Fruit fly (Drosophila melanogaster) whole organism, embryonic: Measurements from ENCODE around the gene Vha55.

Source experiments
- Atf-2 ChIP-seq: fragments of 200-800 bp; sonication (Bioruptor generic); optimal IDR thresholded peaks from 2 replicates; lab custom pipeline; 2016; ENCODE audit warnings: missing biosample characterization, missing genetic modification characterization
- BEAF-32 ChIP-seq: fragments of 200-800 bp; sonication (Bioruptor generic); optimal IDR thresholded peaks from 3 replicates; lab custom pipeline; 2017; ENCODE audit warnings: missing biosample characterization, missing genetic modification characterization, mild to moderate bottlenecking, moderate library complexity, missing genetic modification reagents
- CG10267 ChIP-seq: fragments of 200-800 bp; sonication (Bioruptor generic); optimal IDR thresholded peaks from 2 replicates; lab custom pipeline; 2018; ENCODE audit warnings: missing biosample characterization, mild to moderate bottlenecking, missing genetic modification characterization, moderate library complexity
- CG10431 ChIP-seq: fragments of 200-800 bp; sonication (Bioruptor generic); optimal IDR thresholded peaks from 3 replicates; lab custom pipeline; 2018; ENCODE audit warnings: missing biosample characterization, mild to moderate bottlenecking, missing genetic modification characterization
- CG10654 ChIP-seq: fragments of 200-800 bp; sonication (Bioruptor generic); optimal IDR thresholded peaks from 2 replicates; lab custom pipeline; 2016; ENCODE audit warnings: missing biosample characterization, missing genetic modification characterization
- CG10959 ChIP-seq: fragments of 200-800 bp; sonication (Bioruptor generic); IDR thresholded peaks from 2 replicates; pipeline ENCODE4 v1.3.6; 2022; ENCODE audit warnings: missing biosample characterization, missing genetic modification characterization
- CG11085 ChIP-seq: fragments of 200-800 bp; sonication (Bioruptor generic); IDR thresholded peaks from 2 replicates; pipeline ENCODE4 v1.3.6; 2022; ENCODE audit warnings: missing biosample characterization, missing genetic modification characterization
- CG11456 ChIP-seq: fragments of 200-800 bp; sonication (Bioruptor generic); IDR thresholded peaks from 3 replicates; pipeline ENCODE4 v1.3.6; 2022; ENCODE audit warnings: missing biosample characterization, missing genetic modification characterization
- CG11696 ChIP-seq: fragments of 200-800 bp; sonication (Bioruptor generic); IDR thresholded peaks from 2 replicates; pipeline ENCODE4 v1.3.6; 2022; ENCODE audit warnings: missing biosample characterization, missing genetic modification characterization
- CG12071 ChIP-seq: fragments of 200-800 bp; sonication (Bioruptor generic); optimal IDR thresholded peaks from 3 replicates; lab custom pipeline; 2018; ENCODE audit warnings: missing biosample characterization, mild to moderate bottlenecking, missing genetic modification characterization
- CG12155 ChIP-seq: fragments of 200-800 bp; sonication (Bioruptor generic); optimal IDR thresholded peaks from 3 replicates; lab custom pipeline; 2016; ENCODE audit warnings: missing biosample characterization, missing genetic modification characterization
- CG12769 ChIP-seq: fragments of 200-800 bp; sonication (Bioruptor generic); optimal IDR thresholded peaks from 2 replicates; lab custom pipeline; 2019; ENCODE audit warnings: missing biosample characterization, mild to moderate bottlenecking, missing genetic modification characterization, moderate library complexity
- CG13624 ChIP-seq: fragments of 200-800 bp; sonication (Bioruptor generic); optimal IDR thresholded peaks from 2 replicates; lab custom pipeline; 2016; ENCODE audit warnings: missing biosample characterization, missing genetic modification characterization
- CG14710 ChIP-seq: fragments of 200-800 bp; sonication (Bioruptor generic); optimal IDR thresholded peaks from 3 replicates; lab custom pipeline; 2019; ENCODE audit warnings: missing biosample characterization, mild to moderate bottlenecking, missing genetic modification characterization, moderate library complexity
- CG1603 ChIP-seq: fragments of 200-800 bp; sonication (Bioruptor generic); optimal IDR thresholded peaks from 2 replicates; lab custom pipeline; 2019; ENCODE audit warnings: missing biosample characterization, mild to moderate bottlenecking, missing genetic modification characterization, moderate library complexity
- CG17912 ChIP-seq: fragments of 200-800 bp; sonication (Bioruptor generic); optimal IDR thresholded peaks from 2 replicates; lab custom pipeline; 2018; ENCODE audit warnings: missing biosample characterization, mild to moderate bottlenecking, missing genetic modification characterization
- CG18262 ChIP-seq: fragments of 200-800 bp; optimal IDR thresholded peaks from 3 replicates; lab custom pipeline; 2019; ENCODE audit warnings: missing biosample characterization, mild to moderate bottlenecking, missing genetic modification characterization, moderate library complexity
- CG18764 ChIP-seq: fragments of 200-800 bp; sonication (Bioruptor generic); optimal IDR thresholded peaks from 3 replicates; lab custom pipeline; 2016; ENCODE audit warnings: missing biosample characterization, missing genetic modification characterization
- CG2116 ChIP-seq: fragments of 200-800 bp; sonication (Bioruptor generic); optimal IDR thresholded peaks from 3 replicates; lab custom pipeline; 2018; ENCODE audit warnings: missing biosample characterization, mild to moderate bottlenecking, missing genetic modification characterization
- CG3995 ChIP-seq: fragments of 200-800 bp; sonication (Bioruptor generic); optimal IDR thresholded peaks from 3 replicates; lab custom pipeline; 2016; ENCODE audit warnings: missing biosample characterization, missing genetic modification characterization
- CG4424 ChIP-seq: fragments of 200-800 bp; sonication (Bioruptor generic); optimal IDR thresholded peaks from 3 replicates; lab custom pipeline; 2016; ENCODE audit warnings: missing biosample characterization, missing genetic modification characterization
- CG6854 ChIP-seq: fragments of 200-800 bp; sonication (Bioruptor generic); optimal IDR thresholded peaks from 3 replicates; lab custom pipeline; 2017; ENCODE audit warnings: missing biosample characterization, mild to moderate bottlenecking, missing genetic modification characterization
- CG7357 ChIP-seq: fragments of 200-800 bp; sonication (Bioruptor generic); IDR thresholded peaks from 3 replicates; pipeline ENCODE4 v1.3.6; 2022; ENCODE audit warnings: missing biosample characterization, missing genetic modification characterization
- CG7745 ChIP-seq: fragments of 200-800 bp; sonication (Bioruptor generic); optimal IDR thresholded peaks from 2 replicates; lab custom pipeline; 2018; ENCODE audit warnings: missing biosample characterization, mild to moderate bottlenecking, missing genetic modification characterization, moderate library complexity
- CG9215 ChIP-seq: fragments of 200-800 bp; sonication (Bioruptor generic); IDR thresholded peaks from 2 replicates; pipeline ENCODE4 v1.3.6; 2022; ENCODE audit warnings: missing biosample characterization, missing genetic modification characterization
- Chrac-16 ChIP-seq: fragments of 200-800 bp; sonication (Bioruptor generic); optimal IDR thresholded peaks from 3 replicates; lab custom pipeline; 2016; ENCODE audit warnings: missing biosample characterization, missing genetic modification characterization
- Gug ChIP-seq: fragments of 200-800 bp; sonication (Bioruptor generic); IDR thresholded peaks from 4 replicates; pipeline ENCODE4 v1.3.6; 2022; ENCODE audit warnings: missing biosample characterization, missing genetic modification characterization
- H15 ChIP-seq: fragments of 200-800 bp; sonication (Bioruptor generic); IDR thresholded peaks from 3 replicates; pipeline ENCODE4 v1.3.6; 2022; ENCODE audit warnings: missing biosample characterization, missing genetic modification characterization
- HmgD ChIP-seq: fragments of 200-800 bp; sonication (Bioruptor generic); optimal IDR thresholded peaks from 3 replicates; lab custom pipeline; 2016; ENCODE audit warnings: missing biosample characterization, missing genetic modification characterization
- Hmx ChIP-seq: fragments of 200-800 bp; sonication (Bioruptor generic); optimal IDR thresholded peaks from 2 replicates; lab custom pipeline; 2016; ENCODE audit warnings: missing biosample characterization, missing genetic modification characterization
- Mad ChIP-seq: fragments of 200-800 bp; sonication (Bioruptor generic); optimal IDR thresholded peaks from 2 replicates; lab custom pipeline; 2016; ENCODE audit warnings: missing biosample characterization, missing genetic modification characterization
- Mes4 ChIP-seq: fragments of 200-800 bp; sonication (Bioruptor generic); optimal IDR thresholded peaks from 2 replicates; lab custom pipeline; 2016; ENCODE audit warnings: missing biosample characterization, missing genetic modification characterization
- Myb ChIP-seq: fragments of 200-800 bp; sonication (Bioruptor generic); optimal IDR thresholded peaks from 2 replicates; lab custom pipeline; 2016; ENCODE audit warnings: missing biosample characterization, missing genetic modification characterization
- NC2β ChIP-seq: fragments of 200-800 bp; sonication (Bioruptor generic); optimal IDR thresholded peaks from 2 replicates; lab custom pipeline; 2016; ENCODE audit warnings: missing biosample characterization, missing genetic modification characterization
- Rfx ChIP-seq: fragments of 200-800 bp; sonication (Bioruptor generic); IDR thresholded peaks from 2 replicates; pipeline ENCODE4 v1.3.6; 2022; ENCODE audit warnings: missing biosample characterization, missing genetic modification characterization
- Six4 ChIP-seq: fragments of 200-800 bp; sonication (Bioruptor generic); optimal IDR thresholded peaks from 2 replicates; lab custom pipeline; 2016; ENCODE audit warnings: missing biosample characterization, missing genetic modification characterization
- Sry-δ ChIP-seq: fragments of 200-800 bp; sonication (Bioruptor generic); optimal IDR thresholded peaks from 2 replicates; lab custom pipeline; 2016; ENCODE audit warnings: missing biosample characterization, missing genetic modification characterization
- bbx ChIP-seq: fragments of 200-800 bp; sonication (Bioruptor generic); IDR thresholded peaks from 2 replicates; pipeline ENCODE4 v1.3.6; 2022; ENCODE audit warnings: missing biosample characterization, missing genetic modification characterization; ENCODE audit not compliant: partially characterized antibody
- bigmax ChIP-seq: fragments of 200-800 bp; sonication (Bioruptor generic); optimal IDR thresholded peaks from 2 replicates; lab custom pipeline; 2018; ENCODE audit warnings: missing biosample characterization, mild to moderate bottlenecking, missing genetic modification characterization
- croc ChIP-seq: fragments of 200-800 bp; sonication (Bioruptor generic); conservative IDR thresholded peaks from 3 replicates; pipeline ENCODE4 v1.3.6; 2022; ENCODE audit warnings: missing biosample characterization, missing genetic modification characterization
- crol ChIP-seq: fragments of 200-800 bp; sonication (Bioruptor generic); IDR thresholded peaks from 2 replicates; pipeline ENCODE4 v1.3.6; 2022; ENCODE audit warnings: missing biosample characterization, missing genetic modification characterization
- dimm ChIP-seq: fragments of 200-800 bp; sonication (Bioruptor generic); IDR thresholded peaks from 2 replicates; pipeline ENCODE4 v1.3.6; 2022; ENCODE audit warnings: missing biosample characterization, missing genetic modification characterization
- dmrt11E ChIP-seq: fragments of 200-800 bp; sonication (Bioruptor generic); optimal IDR thresholded peaks from 3 replicates; lab custom pipeline; 2018; ENCODE audit warnings: missing biosample characterization, mild to moderate bottlenecking, missing genetic modification characterization, moderate library complexity
- dysf ChIP-seq: fragments of 200-800 bp; sonication (Bioruptor generic); IDR thresholded peaks from 3 replicates; pipeline ENCODE4 v1.3.6; 2022; ENCODE audit warnings: missing biosample characterization, missing genetic modification characterization
- fru ChIP-seq: fragments of >200 bp; optimal IDR thresholded peaks from 2 replicates; lab custom pipeline; 2017
- fu2 ChIP-seq: fragments of 200-800 bp; sonication (Bioruptor generic); optimal IDR thresholded peaks from 2 replicates; lab custom pipeline; 2016; ENCODE audit warnings: missing biosample characterization, missing genetic modification characterization
- gro ChIP-seq: fragments of 200-800 bp; sonication (Bioruptor generic); optimal IDR thresholded peaks from 2 replicates; lab custom pipeline; 2016; ENCODE audit warnings: missing biosample characterization, missing genetic modification characterization
- p53 ChIP-seq: fragments of 200-800 bp; sonication (Bioruptor generic); optimal IDR thresholded peaks from 2 replicates; lab custom pipeline; 2016; ENCODE audit warnings: missing biosample characterization, missing genetic modification characterization
- peb ChIP-seq: fragments of 200-800 bp; sonication (Bioruptor generic); IDR thresholded peaks from 2 replicates; pipeline ENCODE4 v1.3.6; 2022; ENCODE audit warnings: missing biosample characterization, missing genetic modification characterization
- psq ChIP-seq: fragments of 200-800 bp; sonication (Bioruptor generic); optimal IDR thresholded peaks from 2 replicates; lab custom pipeline; 2017; ENCODE audit warnings: missing biosample characterization, missing genetic modification characterization
- run ChIP-seq: fragments of 200-800 bp; sonication (Bioruptor generic); optimal IDR thresholded peaks from 3 replicates; lab custom pipeline; 2018; ENCODE audit warnings: missing biosample characterization, mild to moderate bottlenecking, missing genetic modification characterization
- tin ChIP-seq: fragments of 200-800 bp; sonication (Bioruptor generic); optimal IDR thresholded peaks from 3 replicates; lab custom pipeline; 2016; ENCODE audit warnings: missing biosample characterization, missing genetic modification characterization
- unpg ChIP-seq: fragments of 200-800 bp; sonication (Bioruptor generic); optimal IDR thresholded peaks from 3 replicates; lab custom pipeline; 2018; ENCODE audit warnings: missing biosample characterization, mild to moderate bottlenecking, missing genetic modification characterization, moderate library complexity

Gene Vha55

DNA sequence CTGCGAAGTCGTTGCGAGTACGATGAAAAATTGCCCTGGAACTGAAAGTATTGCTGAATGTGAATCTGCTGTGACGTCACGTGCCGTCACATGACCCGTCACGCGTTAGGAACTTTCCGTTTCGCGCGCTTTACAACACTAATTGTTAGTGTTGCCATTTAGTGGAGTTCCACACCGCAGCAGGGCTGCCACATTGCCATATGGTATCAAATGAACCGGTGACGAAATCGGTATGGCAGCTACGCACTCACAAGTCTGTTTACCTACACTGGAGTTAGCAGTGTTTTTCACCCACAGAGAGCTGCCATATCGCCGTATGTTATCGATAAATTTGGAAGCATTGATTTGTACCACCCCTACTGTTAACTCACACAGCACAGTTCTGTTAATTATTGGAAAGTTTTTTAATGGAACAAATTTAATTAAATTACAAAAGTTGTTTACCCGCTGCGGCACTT is at the start of gene Vha55, which contains the start of gene Snx3 (continued):
- TF ChIP-seq tin (GFP tag; lab: Kevin White, UChicago), result peak; percentile 80
- no peak for TF ChIP-seq H15 (GFP tag; lab: Robert Waterston, UW)
- TF ChIP-seq Sry-δ (GFP tag; lab: Kevin White, UChicago), result peak; percentile 97
- TF ChIP-seq CG11696, result no peak
- peak; percentile 78 for TF ChIP-seq Gug (GFP tag; lab: Robert Waterston, UW)
- peak; percentile 76 for TF ChIP-seq CG18764
- no peak for TF ChIP-seq CG7357
- peak; percentile 88 for TF ChIP-seq CG12155 (GFP tag; lab: Kevin White, UChicago)
- TF ChIP-seq Atf-2 (GFP tag; lab: Kevin White, UChicago), result peak; percentile 55
- TF ChIP-seq crol, result no peak
- no peak for TF ChIP-seq CG10959
- peak; percentile 60 for TF ChIP-seq psq
- TF ChIP-seq CG3995 (GFP tag; lab: Kevin White, UChicago), result peak; percentile 44
- peak; percentile 86 for TF ChIP-seq NC2β (GFP tag; lab: Kevin White, UChicago)
- no peak for TF ChIP-seq peb (GFP tag; lab: Robert Waterston, UW)
- peak; percentile 57 for TF ChIP-seq bigmax (GFP tag; lab: Kevin White, UChicago)
- peak; percentile 85 for TF ChIP-seq Myb (GFP tag; lab: Kevin White, UChicago)
- peak; percentile 71 for TF ChIP-seq Mad (GFP tag; lab: Kevin White, UChicago)
- TF ChIP-seq CG14710 (tag; lab: Kevin White, UChicago), result peak; percentile 88
- peak; percentile 3 for TF ChIP-seq run (tag; lab: Kevin White, UChicago)
- peak; percentile 59 for TF ChIP-seq Chrac-16
- peak; percentile 21 for TF ChIP-seq CG12071 (GFP tag; lab: Kevin White, UChicago)
- peak; percentile 23 for TF ChIP-seq CG18262 (tag; lab: Kevin White, UChicago)
- no peak for TF ChIP-seq dimm (GFP tag; lab: Robert Waterston, UW)
- peak; percentile 87 for TF ChIP-seq p53 (GFP tag; lab: Kevin White, UChicago)
- TF ChIP-seq CG11085 (GFP tag; lab: Robert Waterston, UW), result no peak
- peak; percentile 31; the same call in 2 of the 3 replicates for TF ChIP-seq croc (GFP tag; lab: Robert Waterston, UW)
- TF ChIP-seq CG6854 (GFP tag; lab: Kevin White, UChicago), result no peak
- TF ChIP-seq CG10431, result no peak
- TF ChIP-seq CG4424, result peak; percentile 63
- peak; percentile 93 for TF ChIP-seq gro (GFP tag; lab: Kevin White, UChicago)
- TF ChIP-seq CG17912 (GFP tag; lab: Kevin White, UChicago), result peak; percentile 69
- peak; percentile 100 for TF ChIP-seq CG10267
- peak; percentile 96 for TF ChIP-seq CG1603 (tag; lab: Kevin White, UChicago)
- TF ChIP-seq CG2116 (GFP tag; lab: Kevin White, UChicago), result peak; percentile 73
- peak; percentile 20 for TF ChIP-seq Six4
- peak; percentile 77 for TF ChIP-seq CG7745 (tag; lab: Kevin White, UChicago)
- peak; percentile 88 for TF ChIP-seq CG13624 (GFP tag; lab: Kevin White, UChicago)
- TF ChIP-seq CG12769 (tag; lab: Kevin White, UChicago), result no peak
- no peak for TF ChIP-seq Rfx (GFP tag; lab: Robert Waterston, UW)
- no peak for TF ChIP-seq CG11456 (GFP tag; lab: Robert Waterston, UW)
- peak; percentile 96 for TF ChIP-seq HmgD (GFP tag; lab: Kevin White, UChicago)
- TF ChIP-seq CG10654 (GFP tag; lab: Kevin White, UChicago), result peak; percentile 76
- TF ChIP-seq fu2, result peak; percentile 83
- TF ChIP-seq Hmx (GFP tag; lab: Kevin White, UChicago), result no peak
- TF ChIP-seq CG9215 (GFP tag; lab: Robert Waterston, UW), result no peak
- peak; percentile 32 for TF ChIP-seq Mes4 (GFP tag; lab: Kevin White, UChicago)
- TF ChIP-seq dmrt11E, result peak; percentile 48
- TF ChIP-seq dysf (GFP tag; lab: Robert Waterston, UW), result no peak
- TF ChIP-seq fru, result no peak
- TF ChIP-seq bbx (GFP tag; lab: Robert Waterston, UW), result no peak
- peak; percentile 71 for TF ChIP-seq BEAF-32 (GFP tag; lab: Kevin White, UChicago)
- peak; percentile 46 for TF ChIP-seq unpg (GFP tag; lab: Kevin White, UChicago)
